Worm (Caenorhabditis elegans): ENCODE measurements around the gene txt-5.

Gene txt-5

DNA sequence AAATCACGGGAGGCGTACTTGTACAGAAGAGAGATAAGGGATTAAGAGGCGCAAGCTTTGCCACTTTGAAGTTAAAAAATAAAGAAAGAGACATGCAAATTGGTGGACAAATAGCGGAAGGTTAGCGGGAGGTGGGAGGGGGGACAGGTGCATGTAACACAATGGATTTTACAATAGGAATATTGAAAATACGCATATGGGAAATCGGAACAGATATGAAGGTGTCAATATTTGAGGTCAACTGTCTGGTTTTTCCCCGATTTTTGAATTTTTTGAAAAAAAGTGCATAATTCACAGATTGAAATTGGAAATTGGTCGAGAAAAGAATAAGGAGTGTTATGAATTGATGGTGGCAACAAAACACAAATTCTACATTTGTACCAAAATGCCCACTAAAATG, 24.9 kb upstream of the txt-5 start, which contains the start of gene C37C3.17:
Gene C37C3.17, minus strand, starts transcription at position 101 of the 400 bp plus-strand sequence.
- TF ChIP-seq ref-1 (GFP tag; conservative IDR thresholded peaks at IDR 0.05) = no peak
- no peak for TF ChIP-seq klf-2 (GFP tag; conservative IDR thresholded peaks at IDR 0.05)
- TF ChIP-seq flt-1 (GFP tag; IDR thresholded peaks at IDR 0.05) = no peak
- TF ChIP-seq ztf-29 (GFP tag; IDR thresholded peaks at IDR 0.05) = no peak
- TF ChIP-seq T22C8.4 (GFP tag; IDR thresholded peaks at IDR 0.05) = no peak
- TF ChIP-seq ztf-23 (GFP tag; IDR thresholded peaks at IDR 0.05) = no peak
- TF ChIP-seq cog-1 (tag; optimal IDR thresholded peaks at IDR 0.05) = no peak
- no peak for TF ChIP-seq tab-1 (GFP tag; IDR thresholded peaks at IDR 0.05)
- no peak for TF ChIP-seq med-1 (GFP tag; optimal IDR thresholded peaks at IDR 0.05; ENCODE audit: insufficient read depth)

DNA sequence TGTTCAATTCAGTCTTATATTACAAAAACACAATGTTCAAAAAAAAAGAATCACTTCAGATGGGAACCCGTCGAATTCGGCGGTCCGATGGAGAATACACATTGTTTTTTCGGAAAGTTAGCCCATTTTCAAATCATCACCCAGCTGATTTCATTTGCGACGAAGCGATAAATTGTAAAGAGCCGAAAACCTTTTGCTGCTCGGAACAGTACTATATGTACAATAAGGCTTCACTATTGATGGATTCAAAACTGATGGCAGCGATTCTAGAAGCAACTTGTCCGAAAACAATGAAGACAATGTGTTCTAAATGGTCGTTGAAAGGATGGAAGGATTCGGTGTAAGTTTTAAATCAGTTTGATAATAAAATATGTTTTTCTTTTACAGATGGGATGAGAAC, 21.0 kb upstream of the txt-5 start, which contains the start of gene C37C3.1:
Gene C37C3.1, plus strand, starts transcription at position 33 of the 400 bp plus-strand sequence.
- TF ChIP-seq cog-1 (tag; optimal IDR thresholded peaks at IDR 0.05) = no peak
- no peak for TF ChIP-seq ztf-23 (GFP tag; IDR thresholded peaks at IDR 0.05)
- no peak for TF ChIP-seq T22C8.4 (GFP tag; IDR thresholded peaks at IDR 0.05)
- TF ChIP-seq tab-1 (GFP tag; IDR thresholded peaks at IDR 0.05) = no peak
- no peak for TF ChIP-seq med-1 (GFP tag; optimal IDR thresholded peaks at IDR 0.05; ENCODE audit: insufficient read depth)
- no peak for TF ChIP-seq ref-1 (GFP tag; conservative IDR thresholded peaks at IDR 0.05)
- no peak for TF ChIP-seq flt-1 (GFP tag; IDR thresholded peaks at IDR 0.05)
- no peak for TF ChIP-seq ztf-29 (GFP tag; IDR thresholded peaks at IDR 0.05)
- no peak for TF ChIP-seq klf-2 (GFP tag; conservative IDR thresholded peaks at IDR 0.05)

DNA sequence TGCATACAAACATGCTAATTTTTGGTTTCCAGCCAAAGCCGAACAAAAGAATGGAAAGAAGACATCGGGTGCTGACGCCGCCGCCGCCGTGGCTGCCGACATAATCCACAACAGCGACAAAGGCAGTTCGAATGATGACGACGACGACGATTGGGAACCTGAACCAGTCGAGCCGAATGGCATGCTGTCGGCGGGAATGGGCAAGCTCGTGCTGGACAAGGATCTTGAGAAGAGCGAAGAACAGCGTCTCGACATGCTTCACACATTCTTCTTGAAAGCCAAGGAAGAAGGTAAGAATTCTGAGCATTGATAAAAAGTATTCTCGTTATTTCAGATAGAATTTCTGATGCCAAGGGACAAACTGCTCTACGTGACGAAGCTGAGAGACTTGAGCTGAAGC, 19.7 kb upstream of the txt-5 start:
- TF ChIP-seq ref-1 (GFP tag; conservative IDR thresholded peaks at IDR 0.05) = no peak
- TF ChIP-seq ztf-23 (GFP tag; IDR thresholded peaks at IDR 0.05) = no peak
- TF ChIP-seq med-1 (GFP tag; optimal IDR thresholded peaks at IDR 0.05; ENCODE audit: insufficient read depth) = no peak
- TF ChIP-seq tab-1 (GFP tag; IDR thresholded peaks at IDR 0.05) = no peak
- TF ChIP-seq T22C8.4 (GFP tag; IDR thresholded peaks at IDR 0.05) = no peak
- TF ChIP-seq flt-1 (GFP tag; IDR thresholded peaks at IDR 0.05) = no peak
- no peak for TF ChIP-seq cog-1 (tag; optimal IDR thresholded peaks at IDR 0.05)
- no peak for TF ChIP-seq ztf-29 (GFP tag; IDR thresholded peaks at IDR 0.05)
- no peak for TF ChIP-seq klf-2 (GFP tag; conservative IDR thresholded peaks at IDR 0.05)

DNA sequence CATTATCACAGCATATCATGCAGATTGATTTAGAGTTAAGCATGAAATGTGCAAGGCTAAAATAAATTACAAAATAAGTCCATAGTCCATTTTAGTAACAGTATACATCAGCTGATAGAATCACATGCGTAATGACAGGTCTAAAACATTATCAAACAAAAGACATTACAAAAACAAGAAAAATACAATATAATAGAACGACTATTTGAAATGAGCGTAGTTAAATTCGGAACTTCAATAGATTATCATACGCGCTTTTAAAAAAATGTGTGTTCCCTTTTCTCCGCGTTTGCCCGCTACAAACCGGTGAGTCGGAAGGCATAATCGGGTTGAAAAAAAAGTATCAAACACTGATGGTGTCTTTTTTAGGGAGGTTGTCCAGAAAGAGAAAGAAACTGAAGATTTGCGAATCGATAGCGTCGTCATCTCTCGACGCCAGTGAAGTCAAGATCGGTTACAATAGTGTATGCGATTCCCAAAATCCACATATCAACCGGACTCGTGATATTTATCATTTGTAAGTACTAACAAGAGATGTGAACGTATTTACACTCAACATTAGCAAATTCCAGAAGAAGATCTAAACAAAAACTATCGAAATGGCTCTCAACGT, 18.6 kb upstream of the txt-5 start, which contains the start of gene C37C3.2:
Gene C37C3.2, plus strand, starts transcription at position 563 of the 613 bp plus-strand sequence.
- TF ChIP-seq klf-2 (GFP tag; conservative IDR thresholded peaks at IDR 0.05) = no peak

DNA sequence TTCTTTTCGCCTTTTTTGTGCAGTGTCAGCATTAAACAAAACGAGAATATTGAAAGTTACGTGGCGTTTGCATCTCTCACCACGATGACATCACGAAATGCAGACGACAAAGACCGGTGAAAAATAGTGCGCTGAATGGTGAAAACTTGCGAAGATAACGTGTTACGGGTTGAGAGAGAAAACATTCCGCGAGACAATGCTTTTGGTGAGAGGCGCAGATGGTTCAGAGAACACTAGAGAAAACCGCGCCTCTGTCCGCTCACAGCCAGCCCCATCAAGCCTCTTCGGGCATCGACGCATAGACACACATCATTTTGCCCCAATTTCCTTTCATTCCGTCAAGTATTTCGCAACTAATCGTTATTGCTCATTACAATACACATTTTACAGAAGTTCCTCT, 17.7 kb upstream of the txt-5 start, which contains the start of the genes C37C3.9 and C37C3.18:
Gene C37C3.9, minus strand, starts transcription at position 98 of the 400 bp plus-strand sequence.
Gene C37C3.18, plus strand, starts transcription at position 391 of the 400 bp plus-strand sequence.
- TF ChIP-seq flt-1 (GFP tag; IDR thresholded peaks at IDR 0.05) (0 out of 2 replicates have a peak, but pooled peaks have one; percentile 49), tab-1 (GFP tag; IDR thresholded peaks at IDR 0.05) (0 out of 2 replicates have a peak, but pooled peaks have one; percentile 42), cog-1 (tag; optimal IDR thresholded peaks at IDR 0.05) (peak; percentile 30), ref-1 (GFP tag; conservative IDR thresholded peaks at IDR 0.05) (no peak)

DNA sequence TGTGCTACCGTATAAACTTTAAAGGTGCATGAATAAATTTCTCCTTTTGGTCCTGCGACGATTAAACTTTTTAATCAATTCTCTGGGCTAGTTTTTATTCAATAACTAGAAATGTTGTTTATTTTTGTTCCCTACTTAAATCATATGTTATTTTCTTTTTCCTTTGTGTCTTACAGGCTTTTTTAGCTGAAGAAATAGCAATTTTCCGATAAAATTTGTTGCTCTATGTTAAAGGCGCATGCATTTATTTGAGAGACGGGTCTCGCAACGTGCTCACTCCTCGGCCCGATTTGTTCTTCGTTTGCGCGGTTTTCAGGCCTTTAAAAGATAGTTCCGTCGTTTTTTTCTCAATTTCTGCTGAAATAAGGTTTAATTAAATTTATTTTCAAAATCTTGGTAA, 17.0 kb upstream of the txt-5 start:
- TF ChIP-seq cog-1 (tag; optimal IDR thresholded peaks at IDR 0.05) (no peak), ref-1 (GFP tag; conservative IDR thresholded peaks at IDR 0.05) (no peak), ztf-29 (GFP tag; IDR thresholded peaks at IDR 0.05) (no peak), med-1 (GFP tag; optimal IDR thresholded peaks at IDR 0.05; ENCODE audit: insufficient read depth) (no peak), T22C8.4 (GFP tag; IDR thresholded peaks at IDR 0.05) (no peak), flt-1 (GFP tag; IDR thresholded peaks at IDR 0.05) (no peak), ztf-23 (GFP tag; IDR thresholded peaks at IDR 0.05) (no peak), klf-2 (GFP tag; conservative IDR thresholded peaks at IDR 0.05) (no peak)

DNA sequence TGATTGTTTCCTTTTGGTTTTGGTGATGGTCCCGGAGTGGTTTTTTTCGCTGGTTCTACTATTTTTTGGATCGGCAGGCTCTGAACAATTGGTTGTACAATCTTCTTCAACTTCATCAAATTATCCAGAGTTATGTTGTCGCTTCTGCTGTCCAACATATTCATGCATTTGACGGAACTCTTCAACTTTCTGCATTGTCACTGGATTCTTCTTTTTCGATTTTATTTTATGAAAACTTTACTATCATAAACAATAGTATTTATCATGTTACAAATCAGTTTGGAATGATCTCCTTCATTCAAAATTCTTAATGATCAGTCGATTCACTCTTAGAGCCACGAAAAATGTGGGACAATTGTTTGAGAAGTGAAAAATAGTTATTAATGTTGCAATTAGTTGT, 15.1 kb upstream of the txt-5 start:
- TF ChIP-seq ref-1 (GFP tag; conservative IDR thresholded peaks at IDR 0.05) (no peak), ztf-29 (GFP tag; IDR thresholded peaks at IDR 0.05) (no peak), flt-1 (GFP tag; IDR thresholded peaks at IDR 0.05) (no peak), ztf-23 (GFP tag; IDR thresholded peaks at IDR 0.05) (no peak), klf-2 (GFP tag; conservative IDR thresholded peaks at IDR 0.05) (no peak), med-1 (GFP tag; optimal IDR thresholded peaks at IDR 0.05; ENCODE audit: insufficient read depth) (no peak), T22C8.4 (GFP tag; IDR thresholded peaks at IDR 0.05) (no peak)

DNA sequence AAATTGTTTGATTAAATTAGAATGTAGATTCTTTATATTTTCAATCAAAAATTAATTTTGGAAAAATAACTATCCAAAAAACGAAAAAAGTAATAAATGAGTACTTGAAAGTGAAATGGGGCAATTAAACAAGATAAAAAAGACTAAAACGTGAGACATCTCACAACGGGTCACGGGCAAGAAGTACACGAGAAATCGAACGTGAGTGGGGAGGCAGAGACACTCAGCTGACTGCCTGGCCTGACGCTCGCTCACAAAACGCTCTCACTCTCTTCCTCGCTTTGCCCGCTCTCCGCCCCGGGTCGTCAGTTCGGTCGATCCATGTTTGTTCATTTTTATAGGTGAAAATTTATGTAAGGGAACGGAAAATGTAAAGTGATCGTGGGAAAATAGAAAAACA, 11.3 kb upstream of the txt-5 start:
- TF ChIP-seq cog-1 (tag; optimal IDR thresholded peaks at IDR 0.05) = peak; percentile 1
- TF ChIP-seq ztf-29 (GFP tag; IDR thresholded peaks at IDR 0.05) = no peak

DNA sequence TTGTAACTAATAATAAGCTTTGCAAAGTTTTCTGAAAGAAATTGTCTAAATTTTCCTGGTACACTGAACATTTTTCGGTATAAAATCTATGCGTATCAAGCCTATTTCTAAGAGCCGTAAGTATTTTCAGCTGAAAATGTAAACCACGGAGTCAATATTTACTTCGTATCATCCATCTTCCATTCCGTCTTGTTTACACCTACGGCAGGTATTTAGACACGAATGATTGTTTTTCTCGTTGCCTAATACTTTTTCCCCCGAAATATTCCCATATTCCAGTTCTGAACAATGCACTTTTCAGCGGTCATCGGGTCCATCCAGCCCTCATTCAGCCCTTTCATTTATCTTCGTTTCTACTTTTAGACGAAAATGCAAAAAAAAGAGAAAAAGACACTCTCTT, 10.8 kb upstream of the txt-5 start:
- TF ChIP-seq ztf-29 (GFP tag; IDR thresholded peaks at IDR 0.05) (no peak), tab-1 (GFP tag; IDR thresholded peaks at IDR 0.05) (no peak), ztf-23 (GFP tag; IDR thresholded peaks at IDR 0.05) (no peak), T22C8.4 (GFP tag; IDR thresholded peaks at IDR 0.05) (no peak), klf-2 (GFP tag; conservative IDR thresholded peaks at IDR 0.05) (no peak), cog-1 (tag; optimal IDR thresholded peaks at IDR 0.05) (no peak), flt-1 (GFP tag; IDR thresholded peaks at IDR 0.05) (no peak), ref-1 (GFP tag; conservative IDR thresholded peaks at IDR 0.05) (no peak), med-1 (GFP tag; optimal IDR thresholded peaks at IDR 0.05; ENCODE audit: insufficient read depth) (no peak)

DNA sequence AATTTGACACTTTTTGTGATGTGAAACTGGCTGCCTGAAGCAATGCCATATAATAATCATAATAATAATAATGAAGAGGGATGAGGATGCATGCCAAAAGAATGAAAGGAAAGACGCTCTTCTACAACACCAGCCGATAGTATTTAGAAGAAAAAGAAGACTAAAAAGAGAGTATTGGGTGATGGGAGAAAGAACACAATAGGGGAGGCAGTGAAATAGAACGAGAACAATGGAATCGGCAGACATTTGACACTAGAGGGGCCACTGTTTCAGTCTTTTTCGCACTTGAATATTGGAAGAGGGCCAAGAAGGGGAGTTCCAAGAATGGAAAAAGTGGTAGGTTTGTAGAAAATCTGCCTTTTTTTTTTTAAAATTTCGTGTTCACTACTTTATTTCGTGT, 10.2 kb upstream of the txt-5 start, which contains the start of gene memo-1:
Gene memo-1, minus strand, starts transcription at position 2 of the 400 bp plus-strand sequence.
- TF ChIP-seq ztf-29 (GFP tag; IDR thresholded peaks at IDR 0.05) (no peak), tab-1 (GFP tag; IDR thresholded peaks at IDR 0.05) (no peak), ztf-23 (GFP tag; IDR thresholded peaks at IDR 0.05) (no peak), cog-1 (tag; optimal IDR thresholded peaks at IDR 0.05) (no peak), T22C8.4 (GFP tag; IDR thresholded peaks at IDR 0.05) (no peak), med-1 (GFP tag; optimal IDR thresholded peaks at IDR 0.05; ENCODE audit: insufficient read depth) (no peak), klf-2 (GFP tag; conservative IDR thresholded peaks at IDR 0.05) (no peak), ref-1 (GFP tag; conservative IDR thresholded peaks at IDR 0.05) (no peak), flt-1 (GFP tag; IDR thresholded peaks at IDR 0.05) (no peak)
